Worm (Caenorhabditis elegans): Measurements from ENCODE around the gene pdtf-1.

Gene pdtf-1

ce11 chrIV:8394105-8394504, 38.7 kb upstream of the pdtf-1 start, which contains the start of gene D2096.11:
TSS of gene D2096.11 (minus strand) at chrIV:8394205.
- TF ChIP-seq Y116A8C.19 (tag; optimal IDR thresholded peaks at IDR 0.05; ENCODE audit: borderline replicate concordance) (no peak), mef-2 (tag; optimal IDR thresholded peaks at IDR 0.05) (no peak)

- no peak for TF ChIP-seq xbp-1 (tag; optimal IDR thresholded peaks at IDR 0.05)
- no peak for TF ChIP-seq swsn-7 (tag; optimal IDR thresholded peaks at IDR 0.05)
- TF ChIP-seq lin-14 (GFP tag; optimal IDR thresholded peaks at IDR 0.05) = no peak
- TF ChIP-seq nhr-76 (tag; optimal IDR thresholded peaks at IDR 0.05) = no peak
- TF ChIP-seq rnt-1 (tag; optimal IDR thresholded peaks at IDR 0.05) = no peak
- TF ChIP-seq tlp-1 (tag; optimal IDR thresholded peaks at IDR 0.05) = no peak
- TF ChIP-seq dpl-1 (GFP tag; optimal IDR thresholded peaks at IDR 0.05) = no peak
- TF ChIP-seq blmp-1 (tag; optimal IDR thresholded peaks at IDR 0.05) = no peak
- no peak for TF ChIP-seq pag-3 (tag; optimal IDR thresholded peaks at IDR 0.05; ENCODE audit: borderline replicate concordance, insufficient read depth)
- no peak for TF ChIP-seq jun-1 (tag; optimal IDR thresholded peaks at IDR 0.05)
- TF ChIP-seq vab-15 (tag; optimal IDR thresholded peaks at IDR 0.05) = no peak
Measured at ce11 chrIV:8396348-8396747, 36.5 kb upstream of the pdtf-1 start, which contains the start of gene timm-17B.2. TSS of gene timm-17B.2 (plus strand) at chrIV:8396648.

ce11 chrIV:8397814-8398213, 35.0 kb upstream of the pdtf-1 start:
- TF ChIP-seq snpc-4 (tag; optimal IDR thresholded peaks at IDR 0.05) = no peak
- TF ChIP-seq ces-1 (GFP tag; optimal IDR thresholded peaks at IDR 0.05) = no peak
- TF ChIP-seq alr-1 (tag; optimal IDR thresholded peaks at IDR 0.05; ENCODE audit: borderline replicate concordance) = no peak
- no peak for TF ChIP-seq fkh-8 (tag; optimal IDR thresholded peaks at IDR 0.05)
- no peak for TF ChIP-seq nhr-20 (tag; optimal IDR thresholded peaks at IDR 0.05)
- TF ChIP-seq ama-1 (optimal IDR thresholded peaks at IDR 0.05) = no peak
- TF ChIP-seq ztf-4 (tag; optimal IDR thresholded peaks at IDR 0.05) = no peak
- TF ChIP-seq jun-1 (tag; optimal IDR thresholded peaks at IDR 0.05) = no peak

ce11 chrIV:8420961-8421360, 11.9 kb upstream of the pdtf-1 start, which contains the start of gene M116.5:
TSS of gene M116.5 (minus strand) at chrIV:8421061.
- no peak for TF ChIP-seq nhr-28 (tag; optimal IDR thresholded peaks at IDR 0.05)
- TF ChIP-seq lsy-2 (tag; optimal IDR thresholded peaks at IDR 0.05) = no peak
- TF ChIP-seq ceh-63 (GFP tag; optimal IDR thresholded peaks at IDR 0.05) = no peak
- TF ChIP-seq mdl-1 (tag; optimal IDR thresholded peaks at IDR 0.05) = no peak
- no peak for TF ChIP-seq ets-5 (GFP tag; IDR thresholded peaks at IDR 0.05)
- TF ChIP-seq nhr-90 (tag; optimal IDR thresholded peaks at IDR 0.05; ENCODE audit: poor library complexity) = no peak
- TF ChIP-seq mep-1 (tag; optimal IDR thresholded peaks at IDR 0.05) = no peak
- no peak for TF ChIP-seq hlh-17 (GFP tag; optimal IDR thresholded peaks at IDR 0.05; ENCODE audit: borderline replicate concordance)
- no peak for TF ChIP-seq ceh-82 (tag; optimal IDR thresholded peaks at IDR 0.05)
- TF ChIP-seq F16B12.6 (tag; optimal IDR thresholded peaks at IDR 0.05) = no peak
- no peak for TF ChIP-seq egl-27 (tag; optimal IDR thresholded peaks at IDR 0.05)
- TF ChIP-seq grh-1 (GFP tag; IDR thresholded peaks at IDR 0.05) = no peak
- no peak for TF ChIP-seq hlh-4 (tag; optimal IDR thresholded peaks at IDR 0.05)
- TF ChIP-seq swsn-7 (tag; optimal IDR thresholded peaks at IDR 0.05) = no peak
- TF ChIP-seq nhr-11 (tag; optimal IDR thresholded peaks at IDR 0.05) = no peak
- no peak for TF ChIP-seq lin-39 (tag; optimal IDR thresholded peaks at IDR 0.05)
- TF ChIP-seq egl-13 (tag; optimal IDR thresholded peaks at IDR 0.05) = no peak
- TF ChIP-seq ceh-90 (tag; optimal IDR thresholded peaks at IDR 0.05) = no peak
- no peak for TF ChIP-seq mab-9 (GFP tag; IDR thresholded peaks at IDR 0.05)
- TF ChIP-seq pqm-1 (tag; optimal IDR thresholded peaks at IDR 0.05) = no peak
